Fruit fly (Drosophila melanogaster) whole organism, prepupa: ENCODE measurements around the gene CG6125.

ENCODE experiments used
- Blimp-1 ChIP-seq: fragments of 200-800 bp; sonication (Bioruptor generic); optimal IDR thresholded peaks from 3 replicates; lab custom pipeline; 2017; ENCODE audit warnings: missing biosample characterization, missing genetic modification characterization, mild to moderate bottlenecking, moderate library complexity, missing genetic modification reagents
- CG10669 ChIP-seq: fragments of 200-800 bp; sonication (Bioruptor generic); optimal IDR thresholded peaks from 3 replicates; lab custom pipeline; 2018; ENCODE audit warnings: missing biosample characterization, mild to moderate bottlenecking, missing genetic modification characterization, moderate library complexity
- CG11762 ChIP-seq: fragments of 200-800 bp; sonication (Bioruptor generic); optimal IDR thresholded peaks from 3 replicates; lab custom pipeline; 2016; ENCODE audit warnings: missing biosample characterization, missing genetic modification characterization; ENCODE audit not compliant: insufficient read depth
- CG15336 ChIP-seq: fragments of 200-800 bp; sonication (Bioruptor generic); IDR thresholded peaks from 2 replicates; pipeline ENCODE4 v1.3.6; 2022; ENCODE audit warnings: missing biosample characterization, missing genetic modification characterization
- CG16779 ChIP-seq: fragments of 200-800 bp; sonication (Bioruptor generic); optimal IDR thresholded peaks from 3 replicates; lab custom pipeline; 2017; ENCODE audit warnings: missing biosample characterization, mild to moderate bottlenecking, missing genetic modification characterization
- CG32006 ChIP-seq: fragments of 200-800 bp; sonication (Bioruptor generic); optimal IDR thresholded peaks from 3 replicates; lab custom pipeline; 2017; ENCODE audit warnings: missing biosample characterization, mild to moderate bottlenecking, missing genetic modification characterization
- CG34406 ChIP-seq: fragments of 200-800 bp; sonication (Bioruptor generic); optimal IDR thresholded peaks from 3 replicates; lab custom pipeline; 2016; ENCODE audit warnings: missing biosample characterization, missing genetic modification characterization
- CG4318 ChIP-seq: fragments of 200-800 bp; sonication (Bioruptor generic); optimal IDR thresholded peaks from 3 replicates; lab custom pipeline; 2017; ENCODE audit warnings: missing biosample characterization, mild to moderate bottlenecking, missing genetic modification characterization
- CG6163 ChIP-seq: fragments of 200-800 bp; sonication (Bioruptor generic); IDR thresholded peaks from 3 replicates; pipeline ENCODE4 v1.3.6; 2022; ENCODE audit warnings: missing biosample characterization, missing genetic modification characterization
- CG6276 ChIP-seq: fragments of 200-800 bp; sonication (Bioruptor generic); optimal IDR thresholded peaks from 2 replicates; lab custom pipeline; 2017; ENCODE audit warnings: missing biosample characterization, mild to moderate bottlenecking, missing genetic modification characterization
- CG6808 ChIP-seq: fragments of 200-800 bp; sonication (Bioruptor generic); optimal IDR thresholded peaks from 3 replicates; lab custom pipeline; 2017; ENCODE audit warnings: missing biosample characterization, missing genetic modification characterization, mild to moderate bottlenecking, moderate library complexity, missing genetic modification reagents
- CG6854 ChIP-seq: fragments of 200-800 bp; sonication (Bioruptor generic); optimal IDR thresholded peaks from 2 replicates; lab custom pipeline; 2017; ENCODE audit warnings: missing biosample characterization, mild to moderate bottlenecking, missing genetic modification characterization
- CG7368 ChIP-seq: fragments of 200-800 bp; sonication (Bioruptor generic); optimal IDR thresholded peaks from 3 replicates; lab custom pipeline; 2016; ENCODE audit warnings: missing biosample characterization, missing genetic modification characterization
- CG8119 ChIP-seq: fragments of 200-800 bp; sonication (Bioruptor generic); IDR thresholded peaks from 3 replicates; pipeline ENCODE4 v1.3.6; 2022; ENCODE audit warnings: missing biosample characterization, missing genetic modification characterization
- CG8632 ChIP-seq: fragments of 200-800 bp; sonication (Bioruptor generic); optimal IDR thresholded peaks from 3 replicates; lab custom pipeline; 2016; ENCODE audit warnings: missing biosample characterization, missing genetic modification characterization
- Eip75B ChIP-seq: fragments of 200-800 bp; sonication (Bioruptor generic); optimal IDR thresholded peaks from 3 replicates; lab custom pipeline; 2016; ENCODE audit warnings: missing biosample characterization, missing genetic modification characterization
- Eip78C ChIP-seq: fragments of 200-800 bp; sonication (Bioruptor generic); peaks from one replicate; lab custom pipeline; 2016; ENCODE audit warnings: missing biosample characterization, missing genetic modification characterization
- Ets21C ChIP-seq: fragments of 200-800 bp; sonication (Bioruptor generic); optimal IDR thresholded peaks from 3 replicates; lab custom pipeline; 2016; ENCODE audit warnings: missing biosample characterization, missing genetic modification characterization
- Hr38 ChIP-seq: sonication (Bioruptor generic); optimal IDR thresholded peaks from 2 replicates; lab custom pipeline; 2016; ENCODE audit warnings: missing biosample characterization, missing genetic modification characterization
- Hr39 ChIP-seq: fragments of 200-800 bp; sonication (Bioruptor generic); optimal IDR thresholded peaks from 2 replicates; lab custom pipeline; 2016; ENCODE audit warnings: missing biosample characterization, missing genetic modification characterization
- Lpt ChIP-seq: fragments of 200-800 bp; sonication (Bioruptor generic); optimal IDR thresholded peaks from 3 replicates; lab custom pipeline; 2016; ENCODE audit warnings: missing biosample characterization, missing genetic modification characterization
- Met ChIP-seq: fragments of 200-800 bp; sonication (Bioruptor generic); optimal IDR thresholded peaks from 3 replicates; lab custom pipeline; 2016; ENCODE audit warnings: missing biosample characterization, missing genetic modification characterization
- OdsH ChIP-seq: fragments of 200-800 bp; sonication (Bioruptor generic); optimal IDR thresholded peaks from 3 replicates; lab custom pipeline; 2016; ENCODE audit warnings: missing biosample characterization, missing genetic modification characterization
- Smox ChIP-seq: fragments of 200-800 bp; sonication (Bioruptor generic); optimal IDR thresholded peaks from 3 replicates; lab custom pipeline; 2016; ENCODE audit warnings: missing biosample characterization, missing genetic modification characterization
- achi ChIP-seq: fragments of 200-800 bp; sonication (Bioruptor generic); optimal IDR thresholded peaks from 3 replicates; lab custom pipeline; 2016; ENCODE audit warnings: missing biosample characterization, missing genetic modification characterization
- dac ChIP-seq: fragments of 200-800 bp; sonication (Bioruptor generic); optimal IDR thresholded peaks from 2 replicates; lab custom pipeline; 2017; ENCODE audit warnings: missing biosample characterization, mild to moderate bottlenecking, missing genetic modification characterization
- dsx ChIP-seq: fragments of 200-800 bp; optimal IDR thresholded peaks from 3 replicates; lab custom pipeline; 2019; ENCODE audit warnings: missing biosample characterization, mild to moderate bottlenecking, missing genetic modification characterization, moderate library complexity; ENCODE audit not compliant: poor library complexity, severe bottlenecking
- eg ChIP-seq: fragments of 200-800 bp; sonication (Bioruptor generic); IDR thresholded peaks from 3 replicates; pipeline ENCODE4 v1.3.6; 2022; ENCODE audit warnings: missing biosample characterization, missing genetic modification characterization
- fd59A ChIP-seq: fragments of 200-800 bp; sonication (Bioruptor generic); optimal IDR thresholded peaks from 2 replicates; lab custom pipeline; 2017; ENCODE audit warnings: missing biosample characterization, mild to moderate bottlenecking, missing genetic modification characterization, missing genetic modification reagents
- fd85E ChIP-seq: fragments of 200-800 bp; sonication (Bioruptor generic); optimal IDR thresholded peaks from 3 replicates; lab custom pipeline; 2016; ENCODE audit warnings: missing biosample characterization, missing genetic modification characterization
- lz ChIP-seq: fragments of 200-800 bp; sonication (Bioruptor generic); optimal IDR thresholded peaks from 3 replicates; lab custom pipeline; 2016; ENCODE audit warnings: missing biosample characterization, missing genetic modification characterization
- net ChIP-seq: fragments of 200-800 bp; sonication (Bioruptor generic); optimal IDR thresholded peaks from 3 replicates; lab custom pipeline; 2016; ENCODE audit warnings: missing biosample characterization, missing genetic modification characterization
- pdm3 ChIP-seq: fragments of 200-800 bp; sonication (Bioruptor generic); optimal IDR thresholded peaks from 3 replicates; lab custom pipeline; 2016; ENCODE audit warnings: missing biosample characterization, missing genetic modification characterization
- salr ChIP-seq, 2 experiments: fragments of 200-800 bp; sonication (Bioruptor generic); optimal IDR thresholded peaks; 3 replicates each; lab custom pipeline; 2016 to 2018; ENCODE audit warnings: missing biosample characterization in 2 of 2, missing genetic modification characterization in 2 of 2, mild to moderate bottlenecking in 1 of 2
- ss ChIP-seq, 2 experiments: fragments of 200-800 bp; sonication (Bioruptor generic); optimal IDR thresholded peaks; 2 replicates in 1 of 2; 3 replicates in 1 of 2; lab custom pipeline; 2017 to 2018; ENCODE audit warnings: mild to moderate bottlenecking in 2 of 2, missing biosample characterization in 2 of 2, missing genetic modification characterization in 2 of 2, moderate library complexity in 1 of 2
- svp ChIP-seq: fragments of 200-800 bp; sonication (Bioruptor generic); peaks from one replicate; lab custom pipeline; 2016; ENCODE audit warnings: missing biosample characterization, missing genetic modification characterization

Gene CG6125

dm6 chr3R:15418824-15419530, 12.1 kb upstream of the CG6125 start (continued):
- no peak for TF ChIP-seq Hr38 (GFP tag; lab: Kevin White, UChicago)
- TF ChIP-seq fd59A (GFP tag; lab: Kevin White, UChicago), result peak; percentile 14
- TF ChIP-seq svp (GFP tag; lab: Kevin White, UChicago), result peak; percentile 64
- no peak for TF ChIP-seq CG11762 (GFP tag; lab: Kevin White, UChicago)
- TF ChIP-seq eg (GFP tag; lab: Robert Waterston, UW), result no peak
- TF ChIP-seq net (GFP tag; lab: Kevin White, UChicago), result peak; percentile 19
- TF ChIP-seq CG6808 (GFP tag; lab: Kevin White, UChicago), result no peak
- peak; percentile 73 for TF ChIP-seq Eip78C (GFP tag; lab: Kevin White, UChicago)
- no peak for TF ChIP-seq Ets21C
- peak; percentile 43 for TF ChIP-seq CG8632 (GFP tag; lab: Kevin White, UChicago)
- TF ChIP-seq achi (GFP tag; lab: Kevin White, UChicago), result peak; percentile 32
- TF ChIP-seq Eip75B, result peak; percentile 11
- peak; percentile 21 for TF ChIP-seq pdm3 (GFP tag; lab: Kevin White, UChicago)
- TF ChIP-seq CG10669 (GFP tag; lab: Kevin White, UChicago), result no peak
- no peak for TF ChIP-seq CG16779 (tag; lab: Kevin White, UChicago)
- TF ChIP-seq Blimp-1 (GFP tag; lab: Kevin White, UChicago), result no peak
- peak; percentile 50 for TF ChIP-seq Met (GFP tag; lab: Kevin White, UChicago)
- no peak for TF ChIP-seq CG7368 (GFP tag; lab: Kevin White, UChicago)
- peak; percentile 23 for TF ChIP-seq lz (GFP tag; lab: Kevin White, UChicago)
- no peak for TF ChIP-seq Hr39 (GFP tag; lab: Kevin White, UChicago)
- no peak for TF ChIP-seq CG8119 (GFP tag; lab: Robert Waterston, UW)
- peak; percentile 43 for TF ChIP-seq Smox (GFP tag; lab: Kevin White, UChicago)
- no peak for TF ChIP-seq dsx

- no peak for TF ChIP-seq CG34406 (GFP tag; lab: Kevin White, UChicago)
- TF ChIP-seq dac (GFP tag; lab: Kevin White, UChicago), result no peak
- no peak for TF ChIP-seq CG15336
- no peak for TF ChIP-seq CG32006 (GFP tag; lab: Kevin White, UChicago)
These were observed 11.2 kb upstream of the CG6125 start for dm6 chr3R:15417761-15418754.

- no peak for TF ChIP-seq fd85E
- TF ChIP-seq svp (GFP tag; lab: Kevin White, UChicago), result peak; percentile 95
These were observed 8.2 kb upstream of the CG6125 start for dm6 chr3R:15414936-15415601.

dm6 chr3R:15410689-15411587, 4.1 kb upstream of the CG6125 start:
- no peak for TF ChIP-seq CG6276 (GFP tag; lab: Kevin White, UChicago)
- no peak for TF ChIP-seq Lpt (GFP tag; lab: Kevin White, UChicago)
- TF ChIP-seq CG4318 (GFP tag; lab: Kevin White, UChicago), result no peak
- no peak for TF ChIP-seq CG11762 (GFP tag; lab: Kevin White, UChicago)
- peak; percentile 6 for TF ChIP-seq Eip78C (GFP tag; lab: Kevin White, UChicago)
- TF ChIP-seq CG6854, result peak; percentile 30
- peak in 1 of 2 experiments; percentile 36 for TF ChIP-seq ss (GFP tag; optimal IDR thresholded peaks at IDR 0.05; lab: Kevin White, UChicago)
- no peak for TF ChIP-seq Blimp-1 (GFP tag; lab: Kevin White, UChicago)
- TF ChIP-seq Ets21C, result no peak
- no peak for TF ChIP-seq Hr39 (GFP tag; lab: Kevin White, UChicago)
- TF ChIP-seq svp (GFP tag; lab: Kevin White, UChicago), result peak; percentile 67
- no peak for TF ChIP-seq OdsH
- peak; percentile 19 for TF ChIP-seq Met (GFP tag; lab: Kevin White, UChicago)
- TF ChIP-seq CG6163 (GFP tag; lab: Robert Waterston, UW), result peak; percentile 26; the same call in 1 of the 3 replicates
- TF ChIP-seq CG8632 (GFP tag; lab: Kevin White, UChicago), result no peak
- TF ChIP-seq salr (GFP tag; optimal IDR thresholded peaks at IDR 0.05; lab: Kevin White, UChicago), result no peak
- TF ChIP-seq, all 60 proteins: peak for 6
